Fruit fly (Drosophila melanogaster): ENCODE measurements around the gene CG9483.

dm6 chr2L:8820539-8820938 lies 46.0 kb upstream of the CG9483 start:
- no peak for TF ChIP-seq CG9948 (tag; optimal IDR thresholded peaks at IDR 0.05)
- no peak for TF ChIP-seq Pif1A (GFP tag; optimal IDR thresholded peaks at IDR 0.05)
- no peak for TF ChIP-seq CG32121 (GFP tag; IDR thresholded peaks at IDR 0.05)
- TF ChIP-seq CG8159 (tag; optimal IDR thresholded peaks at IDR 0.05) = no peak
- no peak for TF ChIP-seq CG8301 (tag; optimal IDR thresholded peaks at IDR 0.05)
- TF ChIP-seq CG10348 (GFP tag; IDR thresholded peaks at IDR 0.05) = no peak
- TF ChIP-seq CG12605 (GFP tag; IDR thresholded peaks at IDR 0.05) = no peak
